Fruit fly (Drosophila melanogaster): ENCODE data around the gene Gale.

DNA sequence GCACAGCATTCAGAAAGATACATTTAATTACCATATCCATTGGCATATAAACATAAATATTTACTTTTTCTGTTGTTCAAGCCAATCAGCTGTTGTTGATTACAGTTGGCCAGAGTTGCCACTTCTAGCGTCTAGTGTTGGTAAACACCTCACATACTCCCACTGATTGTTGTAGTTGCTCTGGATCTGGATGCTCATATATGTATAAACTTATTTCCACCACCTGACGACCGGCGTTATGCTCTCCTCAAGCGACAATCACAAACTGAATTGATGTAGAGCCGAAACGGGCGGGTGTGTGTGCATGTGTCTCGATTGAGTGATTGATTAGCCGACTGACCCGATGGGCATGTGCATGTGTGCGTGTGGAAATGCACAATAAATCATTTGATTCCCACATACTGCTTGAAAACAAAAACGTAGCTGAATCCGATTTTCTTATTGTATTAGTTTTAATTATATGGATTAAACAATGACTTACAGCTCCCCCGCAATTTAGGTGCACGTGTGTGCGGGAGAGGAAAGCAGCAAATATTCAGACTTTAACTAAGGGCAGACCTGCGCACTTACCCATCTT is 33.5 kb downstream of the Gale start:
- TF ChIP-seq usp (GFP tag; optimal IDR thresholded peaks at IDR 0.05) (no peak), pan (optimal IDR thresholded peaks at IDR 0.05) (no peak), CG8478 (optimal IDR thresholded peaks at IDR 0.05) (no peak), Dll (optimal IDR thresholded peaks at IDR 0.05) (no peak)

Data from whole organism.